Comparison of ENCODE assay signal across 2 fruit fly cellular contexts in the genomic region with DNA sequence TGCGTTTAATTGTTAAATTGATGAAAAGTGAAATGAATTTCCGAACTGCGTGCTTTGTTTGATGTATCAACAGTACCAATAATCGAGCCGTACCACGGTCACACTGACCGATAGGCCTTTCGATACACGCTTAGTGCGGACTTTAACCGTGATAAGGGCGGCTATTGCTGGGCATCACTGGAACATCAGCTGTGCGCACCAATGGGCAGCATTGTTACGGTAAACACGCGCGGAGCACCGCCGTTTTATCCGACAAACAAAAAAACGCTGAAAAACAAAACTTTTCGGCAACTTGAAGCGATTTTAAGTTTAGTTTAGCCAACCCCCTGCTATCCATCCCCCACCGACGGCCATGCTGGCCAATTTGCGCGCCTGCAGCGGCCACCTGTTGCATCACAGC.
TF ChIP-seq lines count a peak whose summit lies in the region.

A gene (minus strand): TSS at position 84 of the 400 bp plus-strand sequence.
A gene (plus strand): TSS at position 220 of the 400 bp plus-strand sequence.

TF ChIP-seq in whole organism, adult, 20 proteins besides CTCF, POLR2A, EP300 and RAD21 (continued from another document):
- no peak for TF ChIP-seq Hr96 (GFP tag; optimal IDR thresholded peaks at IDR 0.05; lab: Kevin White, UChicago)
- TF ChIP-seq Crg-1 (GFP tag; optimal IDR thresholded peaks at IDR 0.05; lab: Kevin White, UChicago), result no peak
TF ChIP-seq in whole organism, adult: peak in this region for 4.

TF ChIP-seq in whole organism, embryonic, 481 proteins besides CTCF, POLR2A, EP300 and RAD21 (continued from another document and continues in another):
- TF ChIP-seq Antp (GFP tag; optimal IDR thresholded peaks at IDR 0.05; lab: Kevin White, UChicago) (no peak), eve (GFP tag; optimal IDR thresholded peaks at IDR 0.05; lab: Kevin White, UChicago) (no peak), amos (GFP tag; IDR thresholded peaks at IDR 0.05; lab: Robert Waterston, UW; ENCODE audit: partially characterized antibody) (peak; percentile 71), Hmr (GFP tag; optimal IDR thresholded peaks at IDR 0.05; lab: Kevin White, UChicago) (no peak), BEAF-32 (GFP tag; optimal IDR thresholded peaks at IDR 0.05; lab: Kevin White, UChicago) (peak; percentile 67), CG12769 (tag; optimal IDR thresholded peaks at IDR 0.05; lab: Kevin White, UChicago) (no peak), CG3995 (GFP tag; optimal IDR thresholded peaks at IDR 0.05; lab: Kevin White, UChicago) (peak; percentile 6), Blimp-1 (GFP tag; optimal IDR thresholded peaks at IDR 0.05; lab: Kevin White, UChicago) (peak; percentile 50), rib (GFP tag; IDR thresholded peaks at IDR 0.05; lab: Robert Waterston, UW) (no peak), ftz-f1 (GFP tag; optimal IDR thresholded peaks at IDR 0.05; lab: Kevin White, UChicago) (no peak), lbe (GFP tag; optimal IDR thresholded peaks at IDR 0.05; lab: Kevin White, UChicago) (no peak), Elba2 (GFP tag; optimal IDR thresholded peaks at IDR 0.05; lab: Kevin White, UChicago) (no peak), Doc2 (GFP tag; IDR thresholded peaks at IDR 0.05; lab: Robert Waterston, UW) (no peak), CG4854 (GFP tag; optimal IDR thresholded peaks at IDR 0.05; lab: Kevin White, UChicago) (no peak), HLH54F (GFP tag; optimal IDR thresholded peaks at IDR 0.05; lab: Kevin White, UChicago) (no peak), CG15514 (GFP tag; optimal IDR thresholded peaks at IDR 0.05; lab: Kevin White, UChicago) (peak; percentile 75), cwo (GFP tag; optimal IDR thresholded peaks at IDR 0.05; lab: Kevin White, UChicago) (no peak), cato (GFP tag; optimal IDR thresholded peaks at IDR 0.05; lab: Kevin White, UChicago; ENCODE audit: borderline replicate concordance) (no peak), ems (GFP tag; optimal IDR thresholded peaks at IDR 0.05; lab: Kevin White, UChicago) (no peak), gem (tag; optimal IDR thresholded peaks at IDR 0.05; lab: Kevin White, UChicago) (no peak), CG18764 (GFP tag; optimal IDR thresholded peaks at IDR 0.05; lab: Kevin White, UChicago) (no peak), wdn (GFP tag; IDR thresholded peaks at IDR 0.05; lab: Robert Waterston, UW) (no peak), CG34422 (GFP tag; IDR thresholded peaks at IDR 0.05; lab: Robert Waterston, UW) (peak; percentile 87), Poxn (GFP tag; IDR thresholded peaks at IDR 0.05; lab: Robert Waterston, UW) (no peak), hth (optimal IDR thresholded peaks at IDR 0.05; lab: Kevin White, UChicago) (no peak), CG7839 (tag; optimal IDR thresholded peaks at IDR 0.05; lab: Kevin White, UChicago) (no peak), repo (GFP tag; optimal IDR thresholded peaks at IDR 0.05; lab: Kevin White, UChicago) (no peak), dm (GFP tag; optimal IDR thresholded peaks at IDR 0.05; lab: Kevin White, UChicago) (peak; percentile 88), CG31441 (GFP tag; IDR thresholded peaks at IDR 0.05; lab: Robert Waterston, UW) (no peak), CG3163 (GFP tag; optimal IDR thresholded peaks at IDR 0.05; lab: Kevin White, UChicago) (peak; percentile 27), CG18599 (GFP tag; optimal IDR thresholded peaks at IDR 0.05; lab: Kevin White, UChicago) (no peak), CG12659 (GFP tag; optimal IDR thresholded peaks at IDR 0.05; lab: Kevin White, UChicago) (peak; percentile 43), CG7928 (GFP tag; optimal IDR thresholded peaks at IDR 0.05; lab: Kevin White, UChicago) (peak; percentile 1), CG2199 (GFP tag; IDR thresholded peaks at IDR 0.05; lab: Robert Waterston, UW) (no peak), CG2875 (GFP tag; optimal IDR thresholded peaks at IDR 0.05; lab: Kevin White, UChicago) (no peak), YL-1 (GFP tag; optimal IDR thresholded peaks at IDR 0.05; lab: Kevin White, UChicago) (peak; percentile 90), h (optimal IDR thresholded peaks at IDR 0.05; lab: Kevin White, UChicago) (no peak), CG17802 (tag; optimal IDR thresholded peaks at IDR 0.05; lab: Kevin White, UChicago) (no peak), esg (GFP tag; conservative IDR thresholded peaks at IDR 0.05; lab: Robert Waterston, UW) (no peak), CG6654 (GFP tag; optimal IDR thresholded peaks at IDR 0.05; lab: Kevin White, UChicago) (no peak), Mes4 (GFP tag; optimal IDR thresholded peaks at IDR 0.05; lab: Kevin White, UChicago) (no peak), CG16813 (GFP tag; IDR thresholded peaks at IDR 0.05; lab: Robert Waterston, UW; ENCODE audit: partially characterized antibody) (peak; percentile 54; the same call in 2 of the 3 replicates), CG30431 (GFP tag; optimal IDR thresholded peaks at IDR 0.05; lab: Kevin White, UChicago) (no peak), tup (GFP tag; optimal IDR thresholded peaks at IDR 0.05; lab: Kevin White, UChicago) (no peak), B-H1 (GFP tag; IDR thresholded peaks at IDR 0.05; lab: Robert Waterston, UW) (no peak), CG14050 (GFP tag; IDR thresholded peaks at IDR 0.05; lab: Robert Waterston, UW) (no peak), ERR (GFP tag; optimal IDR thresholded peaks at IDR 0.05; lab: Kevin White, UChicago) (no peak), peb (GFP tag; IDR thresholded peaks at IDR 0.05; lab: Robert Waterston, UW) (no peak), MESR4 (GFP tag; optimal IDR thresholded peaks at IDR 0.05; lab: Kevin White, UChicago) (peak; percentile 86), CG11247 (GFP tag; IDR thresholded peaks at IDR 0.05; lab: Robert Waterston, UW) (no peak), Scr (GFP tag; IDR thresholded peaks at IDR 0.05; lab: Robert Waterston, UW; ENCODE audit: partially characterized antibody) (peak; percentile 51), zfh2 (GFP tag; optimal IDR thresholded peaks at IDR 0.05; lab: Kevin White, UChicago) (no peak), caup (GFP tag; optimal IDR thresholded peaks at IDR 0.05; lab: Kevin White, UChicago; ENCODE audit: severe bottlenecking) (no peak), Ets65A (GFP tag; lab: Kevin White, UChicago) (peak; percentile 55), CG12155 (GFP tag; optimal IDR thresholded peaks at IDR 0.05; lab: Kevin White, UChicago) (no peak), stwl (tag; optimal IDR thresholded peaks at IDR 0.05; lab: Kevin White, UChicago) (peak; percentile 74), bsh (GFP tag; optimal IDR thresholded peaks at IDR 0.05; lab: Kevin White, UChicago) (no peak), pita (GFP tag; optimal IDR thresholded peaks at IDR 0.05; lab: Kevin White, UChicago) (peak; percentile 68), ro (GFP tag; IDR thresholded peaks at IDR 0.05; lab: Robert Waterston, UW) (no peak), Xbp1 (GFP tag; optimal IDR thresholded peaks at IDR 0.05; lab: Kevin White, UChicago) (no peak), usp (GFP tag; optimal IDR thresholded peaks at IDR 0.05; lab: Kevin White, UChicago) (no peak), ind (GFP tag; optimal IDR thresholded peaks at IDR 0.05; lab: Kevin White, UChicago) (no peak), Myb (GFP tag; optimal IDR thresholded peaks at IDR 0.05; lab: Kevin White, UChicago) (peak; percentile 52), CG15073 (GFP tag; optimal IDR thresholded peaks at IDR 0.05; lab: Kevin White, UChicago) (no peak), CG32767 (GFP tag; IDR thresholded peaks at IDR 0.05; lab: Robert Waterston, UW) (no peak), CG9876 (GFP tag; optimal IDR thresholded peaks at IDR 0.05; lab: Kevin White, UChicago) (no peak), gcm2 (GFP tag; optimal IDR thresholded peaks at IDR 0.05; lab: Kevin White, UChicago) (no peak), ranshi (GFP tag; IDR thresholded peaks at IDR 0.05; lab: Robert Waterston, UW) (no peak), yki (optimal IDR thresholded peaks at IDR 0.05; lab: Kevin White, UChicago) (no peak), zf30C (GFP tag; optimal IDR thresholded peaks at IDR 0.05; lab: Kevin White, UChicago) (no peak), zen2 (GFP tag; IDR thresholded peaks at IDR 0.05; lab: Robert Waterston, UW; ENCODE audit: partially characterized antibody) (0 out of 3 replicates have a peak, but pooled peaks have one; percentile 14), CG8478 (optimal IDR thresholded peaks at IDR 0.05; lab: Kevin White, UChicago) (no peak), eyg (GFP tag; optimal IDR thresholded peaks at IDR 0.05; lab: Kevin White, UChicago) (no peak), CG11695 (GFP tag; IDR thresholded peaks at IDR 0.05; lab: Robert Waterston, UW) (no peak), Dll (GFP tag; IDR thresholded peaks at IDR 0.05; lab: Robert Waterston, UW; ENCODE audit: partially characterized antibody) (peak; percentile 57; the same call in 3 of the 4 replicates), exex (tag; optimal IDR thresholded peaks at IDR 0.05; lab: Kevin White, UChicago) (no peak), Lhr (GFP tag; optimal IDR thresholded peaks at IDR 0.05; lab: Kevin White, UChicago) (peak; percentile 34), CG15011 (GFP tag; optimal IDR thresholded peaks at IDR 0.05; lab: Kevin White, UChicago) (no peak), CG9215 (GFP tag; IDR thresholded peaks at IDR 0.05; lab: Robert Waterston, UW) (no peak), CG18011 (GFP tag; optimal IDR thresholded peaks at IDR 0.05; lab: Kevin White, UChicago) (no peak), p53 (GFP tag; optimal IDR thresholded peaks at IDR 0.05; lab: Kevin White, UChicago) (no peak), CG17612 (GFP tag; IDR thresholded peaks at IDR 0.05; lab: Robert Waterston, UW) (no peak), sima (GFP tag; optimal IDR thresholded peaks at IDR 0.05; lab: Kevin White, UChicago) (no peak), unpg (GFP tag; optimal IDR thresholded peaks at IDR 0.05; lab: Kevin White, UChicago) (no peak), CG31224 (GFP tag; IDR thresholded peaks at IDR 0.05; lab: Robert Waterston, UW) (no peak), ATbp (GFP tag; optimal IDR thresholded peaks at IDR 0.05; lab: Kevin White, UChicago) (no peak), bab2 (GFP tag; optimal IDR thresholded peaks at IDR 0.05; lab: Kevin White, UChicago) (no peak), Ada2b (GFP tag; IDR thresholded peaks at IDR 0.05; lab: Robert Waterston, UW) (no peak), CG32532 (GFP tag; IDR thresholded peaks at IDR 0.05; lab: Robert Waterston, UW) (no peak), sqz (GFP tag; optimal IDR thresholded peaks at IDR 0.05; lab: Kevin White, UChicago) (no peak), NC2β (GFP tag; optimal IDR thresholded peaks at IDR 0.05; lab: Kevin White, UChicago) (peak; percentile 32), her (GFP tag; optimal IDR thresholded peaks at IDR 0.05; lab: Kevin White, UChicago) (peak; percentile 37), CG10462 (GFP tag; optimal IDR thresholded peaks at IDR 0.05; lab: Kevin White, UChicago) (no peak), CG9797 (GFP tag; optimal IDR thresholded peaks at IDR 0.05; lab: Kevin White, UChicago) (peak; percentile 88), CG2120 (GFP tag; optimal IDR thresholded peaks at IDR 0.05; lab: Kevin White, UChicago) (peak; percentile 23), abd-A (tag; optimal IDR thresholded peaks at IDR 0.05; lab: Kevin White, UChicago) (no peak), Ravus (GFP tag; IDR thresholded peaks at IDR 0.05; lab: Robert Waterston, UW) (no peak), Dfd (GFP tag; optimal IDR thresholded peaks at IDR 0.05; lab: Kevin White, UChicago) (no peak), CG10979 (tag; optimal IDR thresholded peaks at IDR 0.05; lab: Kevin White, UChicago) (no peak), z (GFP tag; IDR thresholded peaks at IDR 0.05; lab: Robert Waterston, UW) (no peak), CG30403 (GFP tag; optimal IDR thresholded peaks at IDR 0.05; lab: Kevin White, UChicago) (no peak), CG12219 (GFP tag; optimal IDR thresholded peaks at IDR 0.05; lab: Kevin White, UChicago) (no peak), trem (tag; optimal IDR thresholded peaks at IDR 0.05; lab: Kevin White, UChicago) (peak; percentile 74), chinmo (GFP tag; IDR thresholded peaks at IDR 0.05; lab: Robert Waterston, UW; ENCODE audit: partially characterized antibody) (0 out of 4 replicates have a peak, but pooled peaks have one; percentile 10), CG10274 (GFP tag; optimal IDR thresholded peaks at IDR 0.05; lab: Kevin White, UChicago) (no peak), HLH3B (GFP tag; IDR thresholded peaks at IDR 0.05; lab: Robert Waterston, UW) (no peak), croc (GFP tag; conservative IDR thresholded peaks at IDR 0.05; lab: Robert Waterston, UW) (no peak), Sry-δ (GFP tag; optimal IDR thresholded peaks at IDR 0.05; lab: Kevin White, UChicago) (peak; percentile 73), HHEX (GFP tag; optimal IDR thresholded peaks at IDR 0.05; lab: Kevin White, UChicago) (no peak), Hand (GFP tag; optimal IDR thresholded peaks at IDR 0.05; lab: Kevin White, UChicago) (no peak), CG8924 (tag; optimal IDR thresholded peaks at IDR 0.05; lab: Kevin White, UChicago) (no peak), pfk (GFP tag; optimal IDR thresholded peaks at IDR 0.05; lab: Kevin White, UChicago) (no peak), MTF-1 (GFP tag; optimal IDR thresholded peaks at IDR 0.05; lab: Kevin White, UChicago; ENCODE audit: borderline replicate concordance) (no peak), NC2α (GFP tag; optimal IDR thresholded peaks at IDR 0.05; lab: Kevin White, UChicago) (no peak), CG4404 (GFP tag; IDR thresholded peaks at IDR 0.05; lab: Robert Waterston, UW) (no peak), dpn (GFP tag; optimal IDR thresholded peaks at IDR 0.05; lab: Kevin White, UChicago) (no peak), klu (GFP tag; IDR thresholded peaks at IDR 0.05; lab: Robert Waterston, UW) (no peak), NfI (GFP tag; optimal IDR thresholded peaks at IDR 0.05; lab: Kevin White, UChicago) (no peak), MBD-R2 (GFP tag; IDR thresholded peaks at IDR 0.05; lab: Robert Waterston, UW) (peak; percentile 100), CG11085 (GFP tag; IDR thresholded peaks at IDR 0.05; lab: Robert Waterston, UW) (no peak), lilli (GFP tag; optimal IDR thresholded peaks at IDR 0.05; lab: Kevin White, UChicago) (no peak), crp (GFP tag; optimal IDR thresholded peaks at IDR 0.05; lab: Kevin White, UChicago) (peak; percentile 94 to 99), Nf-YA (GFP tag; IDR thresholded peaks at IDR 0.05; lab: Robert Waterston, UW) (no peak), jigr1 (GFP tag; IDR thresholded peaks at IDR 0.05; lab: Robert Waterston, UW) (no peak), Optix (GFP tag; IDR thresholded peaks at IDR 0.05; lab: Robert Waterston, UW) (no peak), otp (GFP tag; IDR thresholded peaks at IDR 0.05; lab: Robert Waterston, UW) (no peak), cad (GFP tag; optimal IDR thresholded peaks at IDR 0.05; lab: Kevin White, UChicago) (no peak), unc-4 (GFP tag; IDR thresholded peaks at IDR 0.05; lab: Robert Waterston, UW; ENCODE audit: partially characterized antibody) (peak; percentile 64), twi (tag; optimal IDR thresholded peaks at IDR 0.05; lab: Kevin White, UChicago) (no peak)
